Fruit fly (Drosophila melanogaster) whole organism, embryonic: ENCODE results near the gene DhpD.

Source experiments
- Atf6 ChIP-seq: fragments of 200-800 bp; sonication (Bioruptor generic); IDR thresholded peaks from 2 replicates; pipeline ENCODE4 v1.3.6; 2022; ENCODE audit warnings: missing biosample characterization, missing genetic modification characterization
- CG11093 ChIP-seq: fragments of 200-800 bp; sonication (Bioruptor generic); IDR thresholded peaks from 3 replicates; pipeline ENCODE4 v1.3.6; 2022; ENCODE audit warnings: missing biosample characterization, missing genetic modification characterization
- CG13123 ChIP-seq: fragments of 200-800 bp; sonication (Bioruptor generic); optimal IDR thresholded peaks from 2 replicates; lab custom pipeline; 2016; ENCODE audit warnings: missing biosample characterization, missing genetic modification characterization
- CG13424 ChIP-seq: fragments of 200-800 bp; sonication (Bioruptor generic); optimal IDR thresholded peaks from 2 replicates; lab custom pipeline; 2019; ENCODE audit warnings: missing biosample characterization, mild to moderate bottlenecking, missing genetic modification characterization, moderate library complexity
- CG15601 ChIP-seq: fragments of 200-800 bp; sonication (Bioruptor generic); optimal IDR thresholded peaks from 3 replicates; lab custom pipeline; 2019; ENCODE audit warnings: missing biosample characterization, mild to moderate bottlenecking, missing genetic modification characterization, moderate library complexity
- CG1647 ChIP-seq: fragments of 200-800 bp; sonication (Bioruptor generic); optimal IDR thresholded peaks from 3 replicates; lab custom pipeline; 2016; ENCODE audit warnings: missing biosample characterization, missing genetic modification characterization
- CG17328 ChIP-seq: fragments of 200-800 bp; sonication (Bioruptor generic); IDR thresholded peaks from 2 replicates; pipeline ENCODE4 v1.3.6; 2022; ENCODE audit warnings: missing biosample characterization, missing genetic modification characterization
- CG17359 ChIP-seq: fragments of 200-800 bp; sonication (Bioruptor generic); optimal IDR thresholded peaks from 3 replicates; lab custom pipeline; 2018; ENCODE audit warnings: missing biosample characterization, mild to moderate bottlenecking, missing genetic modification characterization, moderate library complexity
- CG17385 ChIP-seq: fragments of 200-800 bp; sonication (Bioruptor generic); optimal IDR thresholded peaks from 3 replicates; lab custom pipeline; 2018; ENCODE audit warnings: missing biosample characterization, mild to moderate bottlenecking, missing genetic modification characterization
- CG18619 ChIP-seq: fragments of 200-800 bp; sonication (Bioruptor generic); optimal IDR thresholded peaks from 3 replicates; lab custom pipeline; 2017; ENCODE audit warnings: missing biosample characterization, mild to moderate bottlenecking, missing genetic modification characterization
- CG2199 ChIP-seq: fragments of 200-800 bp; sonication (Bioruptor generic); IDR thresholded peaks from 3 replicates; pipeline ENCODE4 v1.3.6; 2022; ENCODE audit warnings: missing biosample characterization, missing genetic modification characterization
- CG2678 ChIP-seq: fragments of 200-800 bp; sonication (Bioruptor generic); optimal IDR thresholded peaks from 3 replicates; lab custom pipeline; 2019; ENCODE audit warnings: missing biosample characterization, mild to moderate bottlenecking, missing genetic modification characterization, moderate library complexity
- CG3407 ChIP-seq: fragments of 200-800 bp; sonication (Bioruptor generic); optimal IDR thresholded peaks from 2 replicates; lab custom pipeline; 2018; ENCODE audit warnings: missing biosample characterization, mild to moderate bottlenecking, missing genetic modification characterization
- CG4404 ChIP-seq: fragments of 200-800 bp; sonication (Bioruptor generic); IDR thresholded peaks from 2 replicates; pipeline ENCODE4 v1.3.6; 2022; ENCODE audit warnings: missing biosample characterization, missing genetic modification characterization
- CG6813 ChIP-seq: fragments of 200-800 bp; sonication (Bioruptor generic); optimal IDR thresholded peaks from 2 replicates; lab custom pipeline; 2017; ENCODE audit warnings: missing biosample characterization, missing genetic modification characterization, mild to moderate bottlenecking, moderate library complexity, missing genetic modification reagents
- CG7839 ChIP-seq: fragments of 200-800 bp; sonication (Bioruptor generic); optimal IDR thresholded peaks from 3 replicates; lab custom pipeline; 2018; ENCODE audit warnings: missing biosample characterization, mild to moderate bottlenecking, missing genetic modification characterization, moderate library complexity
- CG8478 ChIP-seq: fragments of >200 bp; optimal IDR thresholded peaks from 2 replicates; lab custom pipeline; 2018
- CG8765 ChIP-seq: fragments of 200-800 bp; sonication (Bioruptor generic); IDR thresholded peaks from 2 replicates; pipeline ENCODE4 v1.3.6; 2022; ENCODE audit warnings: missing biosample characterization, missing genetic modification characterization
- Dll ChIP-seq: fragments of 200-800 bp; sonication (Bioruptor generic); IDR thresholded peaks from 4 replicates; pipeline ENCODE4 v1.3.6; 2022; ENCODE audit warnings: missing biosample characterization, missing genetic modification characterization; ENCODE audit not compliant: partially characterized antibody
- Dp ChIP-seq: fragments of 200-800 bp; sonication (Bioruptor generic); optimal IDR thresholded peaks from 2 replicates; lab custom pipeline; 2018; ENCODE audit warnings: missing biosample characterization, mild to moderate bottlenecking, missing genetic modification characterization, moderate library complexity
- ERR ChIP-seq: fragments of 200-800 bp; sonication (Bioruptor generic); optimal IDR thresholded peaks from 2 replicates; lab custom pipeline; 2016; ENCODE audit warnings: missing biosample characterization, missing genetic modification characterization
- GATAe ChIP-seq: fragments of 200-800 bp; sonication (Bioruptor generic); conservative IDR thresholded peaks from 2 replicates; pipeline ENCODE4 v1.3.6; 2022; ENCODE audit warnings: missing biosample characterization, missing genetic modification characterization
- Gsc ChIP-seq: fragments of 200-800 bp; sonication (Bioruptor generic); IDR thresholded peaks from 2 replicates; pipeline ENCODE4 v1.3.6; 2022; ENCODE audit warnings: missing biosample characterization, missing genetic modification characterization
- Gug ChIP-seq: fragments of 200-800 bp; sonication (Bioruptor generic); IDR thresholded peaks from 4 replicates; pipeline ENCODE4 v1.3.6; 2022; ENCODE audit warnings: missing biosample characterization, missing genetic modification characterization
- HHEX ChIP-seq: fragments of 200-800 bp; sonication (Bioruptor generic); optimal IDR thresholded peaks from 3 replicates; lab custom pipeline; 2017; ENCODE audit warnings: missing biosample characterization, mild to moderate bottlenecking, missing genetic modification characterization, missing genetic modification reagents
- Hmr ChIP-seq: fragments of 200-800 bp; sonication (Bioruptor generic); optimal IDR thresholded peaks from 3 replicates; lab custom pipeline; 2017; ENCODE audit warnings: mild to moderate bottlenecking, missing biosample characterization, missing genetic modification reagents, missing genetic modification characterization
- Med ChIP-seq: fragments of 200-800 bp; sonication (Bioruptor generic); peaks from one replicate; lab custom pipeline; 2016; ENCODE audit warnings: missing biosample characterization, missing genetic modification characterization, mild to moderate bottlenecking, inconsistent platforms, moderate library complexity
- Six4 ChIP-seq: fragments of 200-800 bp; sonication (Bioruptor generic); optimal IDR thresholded peaks from 2 replicates; lab custom pipeline; 2016; ENCODE audit warnings: missing biosample characterization, missing genetic modification characterization
- Taf1 ChIP-seq: fragments of 200-800 bp; sonication (Bioruptor generic); IDR thresholded peaks from 2 replicates; pipeline ENCODE4 v1.3.6; 2022; ENCODE audit warnings: missing biosample characterization, missing genetic modification characterization
- Trl ChIP-seq, 3 experiments: fragments of >200 bp in 2 of 3; fragments of 200-800 bp in 1 of 3; sonication (Bioruptor generic) in 1 of 3; optimal IDR thresholded peaks; 2 replicates in 1 of 3; 3 replicates in 2 of 3; lab custom pipeline; 2016 to 2017; ENCODE audit warnings: missing biosample characterization in 1 of 3, missing genetic modification characterization in 1 of 3
- Vsx1 ChIP-seq: fragments of 200-800 bp; sonication (Bioruptor generic); optimal IDR thresholded peaks from 2 replicates; lab custom pipeline; 2017; ENCODE audit warnings: missing biosample characterization, mild to moderate bottlenecking, missing genetic modification characterization, missing genetic modification reagents
- Xbp1 ChIP-seq: fragments of 200-800 bp; sonication (Bioruptor generic); optimal IDR thresholded peaks from 3 replicates; lab custom pipeline; 2016; ENCODE audit warnings: missing biosample characterization, mild to moderate bottlenecking, missing genetic modification characterization
- YL-1 ChIP-seq: fragments of 200-800 bp; sonication (Bioruptor generic); optimal IDR thresholded peaks from 3 replicates; lab custom pipeline; 2017; ENCODE audit warnings: missing biosample characterization, mild to moderate bottlenecking, missing genetic modification characterization
- amos ChIP-seq: fragments of 200-800 bp; sonication (Bioruptor generic); IDR thresholded peaks from 2 replicates; pipeline ENCODE4 v1.3.6; 2022; ENCODE audit warnings: missing biosample characterization, missing genetic modification characterization; ENCODE audit not compliant: partially characterized antibody
- bbx ChIP-seq: fragments of 200-800 bp; sonication (Bioruptor generic); IDR thresholded peaks from 2 replicates; pipeline ENCODE4 v1.3.6; 2022; ENCODE audit warnings: missing biosample characterization, missing genetic modification characterization; ENCODE audit not compliant: partially characterized antibody
- br ChIP-seq: fragments of >200 bp; optimal IDR thresholded peaks from 2 replicates; lab custom pipeline; 2017
- bsh ChIP-seq, 2 experiments: fragments of 200-800 bp; sonication (Bioruptor generic); optimal IDR thresholded peaks; 2 replicates each; lab custom pipeline; 2017 to 2018; ENCODE audit warnings: mild to moderate bottlenecking in 2 of 2, missing biosample characterization in 2 of 2, missing genetic modification characterization in 2 of 2, moderate library complexity in 1 of 2
- cad ChIP-seq: fragments of >200 bp; optimal IDR thresholded peaks from 2 replicates; lab custom pipeline; 2017; ENCODE audit warnings: missing biosample characterization, missing genetic modification characterization
- fd96Cb ChIP-seq: fragments of 200-800 bp; sonication (Bioruptor generic); optimal IDR thresholded peaks from 2 replicates; lab custom pipeline; 2018; ENCODE audit warnings: missing biosample characterization, mild to moderate bottlenecking, missing genetic modification characterization, moderate library complexity
- gfzf ChIP-seq: fragments of 200-800 bp; sonication (Bioruptor generic); optimal IDR thresholded peaks from 2 replicates; lab custom pipeline; 2016; ENCODE audit warnings: missing biosample characterization, mild to moderate bottlenecking, missing genetic modification characterization, moderate library complexity
- ham ChIP-seq: fragments of 200-800 bp; sonication (Bioruptor generic); IDR thresholded peaks from 2 replicates; pipeline ENCODE4 v1.3.6; 2022; ENCODE audit warnings: missing biosample characterization, missing genetic modification characterization
- insv ChIP-seq, 2 experiments: fragments of 200-800 bp; sonication (Bioruptor generic); optimal IDR thresholded peaks; 3 replicates each; lab custom pipeline; 2016 to 2018; ENCODE audit warnings: missing biosample characterization in 2 of 2, missing genetic modification characterization in 2 of 2
- jigr1 ChIP-seq: fragments of 200-800 bp; sonication (Bioruptor generic); IDR thresholded peaks from 3 replicates; pipeline ENCODE4 v1.3.6; 2022; ENCODE audit warnings: missing biosample characterization, missing genetic modification characterization
- lab ChIP-seq: fragments of 200-800 bp; sonication (Bioruptor generic); optimal IDR thresholded peaks from 3 replicates; lab custom pipeline; 2017; ENCODE audit warnings: missing biosample characterization, missing genetic modification characterization, mild to moderate bottlenecking, moderate library complexity, missing genetic modification reagents
- pho ChIP-seq: fragments of 200-800 bp; sonication (Bioruptor generic); optimal IDR thresholded peaks from 2 replicates; lab custom pipeline; 2016; ENCODE audit warnings: missing biosample characterization, missing genetic modification characterization
- pita ChIP-seq: fragments of 200-800 bp; sonication (Bioruptor generic); optimal IDR thresholded peaks from 2 replicates; lab custom pipeline; 2017; ENCODE audit warnings: missing biosample characterization, mild to moderate bottlenecking, missing genetic modification characterization
- tap ChIP-seq: fragments of 200-800 bp; optimal IDR thresholded peaks from 3 replicates; lab custom pipeline; 2019; ENCODE audit warnings: missing biosample characterization, mild to moderate bottlenecking, missing genetic modification characterization, moderate library complexity
- zf30C ChIP-seq: fragments of 200-800 bp; sonication (Bioruptor generic); optimal IDR thresholded peaks from 3 replicates; lab custom pipeline; 2018; ENCODE audit warnings: missing biosample characterization, mild to moderate bottlenecking, missing genetic modification characterization

The DhpD gene

dm6 chr3R:4215264-4215993 is 13.6 kb downstream of the DhpD start, which contains the start of gene CG14636 (continued):
- TF ChIP-seq Trl (optimal IDR thresholded peaks at IDR 0.05; lab: Kevin White, UChicago) (no peak), Trl (GFP tag; optimal IDR thresholded peaks at IDR 0.05; lab: Kevin White, UChicago) (peak; percentile 71), amos (GFP tag; lab: Robert Waterston, UW) (no peak), CG4404 (GFP tag; lab: Robert Waterston, UW) (peak; percentile 46; the same call in 1 of the 2 replicates), bsh (GFP tag; optimal IDR thresholded peaks at IDR 0.05; lab: Kevin White, UChicago) (peak in 1 of 2 experiments; percentile 26), fd96Cb (tag; lab: Kevin White, UChicago) (peak; percentile 40), CG2199 (GFP tag; lab: Robert Waterston, UW) (peak; percentile 63; the same call in 2 of the 3 replicates), pho (GFP tag; lab: Kevin White, UChicago) (peak; percentile 62), pita (GFP tag; lab: Kevin White, UChicago) (no peak), CG11093 (peak; percentile 40; the same call in 1 of the 3 replicates), br (lab: Kevin White, UChicago) (no peak), CG17328 (peak; percentile 54), HHEX (GFP tag; lab: Kevin White, UChicago) (peak; percentile 69), Hmr (GFP tag; lab: Kevin White, UChicago) (peak; percentile 80), CG8765 (GFP tag; lab: Robert Waterston, UW) (no peak), Atf6 (GFP tag; lab: Robert Waterston, UW) (peak; percentile 83), lab (GFP tag; lab: Kevin White, UChicago) (peak; percentile 88), GATAe (GFP tag; lab: Robert Waterston, UW) (peak; percentile 48; the same call in 1 of the 2 replicates), CG7839 (tag; lab: Kevin White, UChicago) (peak; percentile 78), ham (peak; percentile 27; the same call in 1 of the 2 replicates), insv (GFP tag; optimal IDR thresholded peaks at IDR 0.05; lab: Kevin White, UChicago) (no peak), CG17385 (GFP tag; lab: Kevin White, UChicago) (peak; percentile 68), CG2678 (tag; lab: Kevin White, UChicago) (peak; percentile 78), CG3407 (GFP tag; lab: Kevin White, UChicago) (peak; percentile 2), CG18619 (peak; percentile 62), Dll (peak; percentile 48; the same call in 1 of the 4 replicates), jigr1 (GFP tag; lab: Robert Waterston, UW) (peak; percentile 67; the same call in 2 of the 3 replicates), CG17359 (tag; lab: Kevin White, UChicago) (peak; percentile 65), CG13424 (tag; lab: Kevin White, UChicago) (peak; percentile 73), CG1647 (GFP tag; lab: Kevin White, UChicago) (peak; percentile 33), Gsc (GFP tag; lab: Robert Waterston, UW) (peak; percentile 12; the same call in 1 of the 2 replicates), Vsx1 (GFP tag; lab: Kevin White, UChicago) (no peak), Med (GFP tag; lab: Kevin White, UChicago) (peak; percentile 96), Dp (GFP tag; lab: Kevin White, UChicago) (no peak), Xbp1 (GFP tag; lab: Kevin White, UChicago) (peak; percentile 66), Gug (GFP tag; lab: Robert Waterston, UW) (peak; percentile 63; the same call in 2 of the 4 replicates), cad (GFP tag; lab: Kevin White, UChicago) (no peak), CG8478 (lab: Kevin White, UChicago) (no peak), tap (tag; lab: Kevin White, UChicago) (peak; percentile 69), CG15601 (no peak), CG6813 (peak; percentile 46), YL-1 (GFP tag; lab: Kevin White, UChicago) (no peak), Six4 (GFP tag; lab: Kevin White, UChicago) (no peak), Taf1 (GFP tag; lab: Robert Waterston, UW) (peak; percentile 35; the same call in 1 of the 2 replicates), CG13123 (no peak), gfzf (GFP tag; lab: Kevin White, UChicago) (no peak), zf30C (GFP tag; lab: Kevin White, UChicago) (no peak), bbx (GFP tag; lab: Robert Waterston, UW) (peak; percentile 30; the same call in 1 of the 2 replicates), ERR (peak; percentile 18)
